Worm (Caenorhabditis elegans) whole organism, L3 larva: ENCODE data around the gene AC7.3.

Experiments used
- ceh-82 ChIP-seq: fragments of 150-350 bp; optimal IDR thresholded peaks from 2 replicates; lab custom pipeline; 2014; ENCODE audit warnings: missing biosample characterization, missing genetic modification characterization
- elt-3 ChIP-seq, 3 experiments: fragments of 150-350 bp in 1 of 3; sonication (generic microtip) in 2 of 3; optimal IDR thresholded peaks; 2 replicates in 2 of 3; 4 replicates in 1 of 3; lab custom pipeline; 2014 to 2017; ENCODE audit warnings: missing biosample characterization in 3 of 3, missing genetic modification characterization in 3 of 3
- lin-15B ChIP-seq: fragments of 150-350 bp; optimal IDR thresholded peaks from 2 replicates; lab custom pipeline; 2014; ENCODE audit warnings: missing biosample characterization, missing genetic modification characterization
- sea-2 ChIP-seq: fragments of 150-350 bp; sonication (generic microtip); optimal IDR thresholded peaks from 4 replicates; lab custom pipeline; 2014; ENCODE audit warnings: missing biosample characterization, missing genetic modification reagents, missing genetic modification characterization
- snpc-4 ChIP-seq: fragments of 150-350 bp; optimal IDR thresholded peaks from 2 replicates; lab custom pipeline; 2014; ENCODE audit warnings: missing biosample characterization, missing genetic modification characterization

- TF ChIP-seq elt-3 (tag; optimal IDR thresholded peaks at IDR 0.05; lab: Kevin White, UChicago) (no peak), snpc-4 (tag; lab: Kevin White, UChicago) (no peak), lin-15B (no peak), sea-2 (GFP tag; lab: Kevin White, UChicago) (no peak), ceh-82 (no peak)
Observed at ce11 chrIV:5078846-5079245, 32.8 kb upstream of the AC7.3 start.
